Worm (Caenorhabditis elegans) whole organism, mixed stage, embryonic: ENCODE measurements around the gene Y39G8B.2.

Source experiments
- ceh-83 ChIP-seq: fragments of 200-800 bp; sonication (Bioruptor generic); optimal IDR thresholded peaks from 2 replicates; lab custom pipeline; 2018; ENCODE audit warnings: mild to moderate bottlenecking, missing genetic modification characterization, missing compliant biosample characterization
- ces-1 ChIP-seq: fragments of 150-350 bp; optimal IDR thresholded peaks from 2 replicates; lab custom pipeline; 2014; ENCODE audit warnings: missing biosample characterization, missing genetic modification reagents, missing genetic modification characterization
- elt-1 ChIP-seq: sonication (generic microtip); optimal IDR thresholded peaks from 2 replicates; lab custom pipeline; 2017; ENCODE audit warnings: missing genetic modification characterization, mild to moderate bottlenecking, missing compliant biosample characterization, antibody characterized with exemption, moderate library complexity, borderline replicate concordance; ENCODE audit not compliant: insufficient read depth
- lin-13 ChIP-seq: fragments of 150-350 bp; optimal IDR thresholded peaks from 2 replicates; lab custom pipeline; 2014; ENCODE audit warnings: missing biosample characterization, missing genetic modification characterization
- snpc-4 ChIP-seq: fragments of 150-350 bp; optimal IDR thresholded peaks from 2 replicates; lab custom pipeline; 2014; ENCODE audit warnings: missing biosample characterization, missing genetic modification characterization
- sptf-1 ChIP-seq: sonication (generic microtip); optimal IDR thresholded peaks from 2 replicates; lab custom pipeline; 2017; ENCODE audit warnings: mild to moderate bottlenecking, missing genetic modification characterization, moderate library complexity, missing compliant biosample characterization
- unc-39 ChIP-seq: fragments of 150-350 bp; optimal IDR thresholded peaks from 2 replicates; lab custom pipeline; 2014; ENCODE audit warnings: missing biosample characterization, missing genetic modification characterization
- zip-8 ChIP-seq: fragments of 150-350 bp; optimal IDR thresholded peaks from 2 replicates; lab custom pipeline; 2014; ENCODE audit warnings: missing biosample characterization, missing genetic modification characterization

ce11 chrII:13945527-13945926 is 30.5 kb downstream of the Y39G8B.2 start:
- TF ChIP-seq lin-13 (tag; lab: Kevin White, UChicago), result no peak
- TF ChIP-seq elt-1 (tag; lab: Kevin White, UChicago), result no peak
- no peak for TF ChIP-seq unc-39
- TF ChIP-seq sptf-1, result no peak
- TF ChIP-seq zip-8, result no peak
- no peak for TF ChIP-seq ces-1 (GFP tag; lab: Kevin White, UChicago)
- TF ChIP-seq ceh-83 (GFP tag; lab: Kevin White, UChicago), result no peak
- TF ChIP-seq snpc-4 (tag; lab: Kevin White, UChicago), result no peak
